Worm (Caenorhabditis elegans) whole organism, L1 larva: ENCODE data around the gene F52E1.3.

Experiments
- C16A3.4 ChIP-seq: fragments of 150-350 bp; optimal IDR thresholded peaks from 2 replicates; lab custom pipeline; 2014; ENCODE audit warnings: missing biosample characterization, missing genetic modification characterization
- C34B4.2 ChIP-seq: sonication (generic microtip); optimal IDR thresholded peaks from 2 replicates; lab custom pipeline; 2017; ENCODE audit warnings: mild to moderate bottlenecking, missing genetic modification characterization, missing compliant biosample characterization
- F16B12.6 ChIP-seq: fragments of 150-350 bp; optimal IDR thresholded peaks from 2 replicates; lab custom pipeline; 2014; ENCODE audit warnings: missing biosample characterization, missing genetic modification characterization
- aha-1 ChIP-seq: fragments of 150-350 bp; optimal IDR thresholded peaks from 2 replicates; lab custom pipeline; 2014; ENCODE audit warnings: missing biosample characterization, missing genetic modification characterization
- alr-1 ChIP-seq: fragments of 200-800 bp; sonication (Bioruptor generic); optimal IDR thresholded peaks from 2 replicates; lab custom pipeline; 2018; ENCODE audit warnings: borderline replicate concordance, mild to moderate bottlenecking, missing genetic modification characterization, missing compliant biosample characterization
- aly-2 ChIP-seq: fragments of 150-350 bp; optimal IDR thresholded peaks from 2 replicates; lab custom pipeline; 2014; ENCODE audit warnings: missing biosample characterization, missing genetic modification characterization
- ama-1 ChIP-seq: fragments of 150-350 bp; optimal IDR thresholded peaks from 2 replicates; lab custom pipeline; 2014
- ceh-63 ChIP-seq: fragments of 200-800 bp; sonication (Bioruptor generic); optimal IDR thresholded peaks from 2 replicates; lab custom pipeline; 2018; ENCODE audit warnings: mild to moderate bottlenecking, missing genetic modification characterization, missing compliant biosample characterization
- ceh-82 ChIP-seq, 3 experiments: fragments of 150-350 bp in 1 of 3; sonication (generic microtip) in 2 of 3; optimal IDR thresholded peaks; 2 replicates each; lab custom pipeline; 2014 to 2017; ENCODE audit warnings: missing biosample characterization in 3 of 3, missing genetic modification characterization in 3 of 3
- ceh-88 ChIP-seq: fragments of 200-800 bp; sonication (Bioruptor generic); IDR thresholded peaks from 2 replicates; pipeline ENCODE4 v1.3.6; 2022; ENCODE audit warnings: missing genetic modification characterization, missing compliant biosample characterization
- ceh-90 ChIP-seq: sonication (generic microtip); optimal IDR thresholded peaks from 2 replicates; lab custom pipeline; 2016; ENCODE audit warnings: missing genetic modification characterization, missing compliant biosample characterization
- ces-1 ChIP-seq: fragments of 150-350 bp; optimal IDR thresholded peaks from 2 replicates; lab custom pipeline; 2014; ENCODE audit warnings: missing biosample characterization, missing genetic modification reagents, missing genetic modification characterization
- dpl-1 ChIP-seq, 3 experiments: fragments of 150-350 bp in 2 of 3; sonication (generic microtip) in 1 of 3; optimal IDR thresholded peaks; 2 replicates each; lab custom pipeline; 2014 to 2017; ENCODE audit warnings: missing biosample characterization in 3 of 3, missing genetic modification characterization in 3 of 3, missing genetic modification reagents in 3 of 3
- efl-1 ChIP-seq, 4 experiments: fragments of 150-350 bp; optimal IDR thresholded peaks in 3 of 4; peaks in 1 of 4; 1 replicate in 1 of 4; 2 replicates in 3 of 4; lab custom pipeline; 2014; ENCODE audit warnings: missing biosample characterization in 2 of 4, missing genetic modification characterization in 2 of 4, missing genetic modification reagents in 2 of 4
- efl-3 ChIP-seq: fragments of 200-800 bp; sonication (Bioruptor generic); optimal IDR thresholded peaks from 2 replicates; lab custom pipeline; 2018; ENCODE audit warnings: mild to moderate bottlenecking, missing genetic modification characterization, missing compliant biosample characterization
- ets-5 ChIP-seq: fragments of 200-800 bp; sonication (Bioruptor generic); IDR thresholded peaks from 2 replicates; pipeline ENCODE4 v1.3.6; 2022; ENCODE audit warnings: missing genetic modification characterization, missing compliant biosample characterization
- fos-1 ChIP-seq: fragments of 150-350 bp; optimal IDR thresholded peaks from 2 replicates; lab custom pipeline; 2014; ENCODE audit warnings: missing biosample characterization, missing genetic modification characterization
- grh-1 ChIP-seq: fragments of 200-800 bp; sonication (Bioruptor generic); IDR thresholded peaks from 2 replicates; pipeline ENCODE4 v1.3.6; 2022; ENCODE audit warnings: missing genetic modification reagents, missing genetic modification characterization, missing compliant biosample characterization
- hlh-4 ChIP-seq: sonication (generic microtip); optimal IDR thresholded peaks from 2 replicates; lab custom pipeline; 2016; ENCODE audit warnings: mild to moderate bottlenecking, missing genetic modification characterization, missing compliant biosample characterization
- isw-1 ChIP-seq: fragments of 200-800 bp; sonication (Bioruptor generic); IDR thresholded peaks from 2 replicates; pipeline ENCODE4 v1.3.6; 2022; ENCODE audit warnings: missing genetic modification characterization, missing compliant biosample characterization
- jun-1 ChIP-seq: fragments of 150-350 bp; optimal IDR thresholded peaks from 2 replicates; lab custom pipeline; 2014; ENCODE audit warnings: missing biosample characterization, missing genetic modification reagents, missing genetic modification characterization
- lin-14 ChIP-seq: fragments of 200-800 bp; sonication (Bioruptor generic); optimal IDR thresholded peaks from 2 replicates; lab custom pipeline; 2018; ENCODE audit warnings: mild to moderate bottlenecking, missing genetic modification characterization, moderate library complexity, missing compliant biosample characterization
- lin-39 ChIP-seq: fragments of 150-350 bp; optimal IDR thresholded peaks from 2 replicates; lab custom pipeline; 2014; ENCODE audit warnings: missing biosample characterization, missing genetic modification reagents, missing genetic modification characterization
- lir-3 ChIP-seq: sonication (generic microtip); optimal IDR thresholded peaks from 2 replicates; lab custom pipeline; 2016; ENCODE audit warnings: mild to moderate bottlenecking, missing genetic modification characterization, moderate library complexity, missing compliant biosample characterization; ENCODE audit not compliant: poor library complexity
- lsy-2 ChIP-seq, 2 experiments: fragments of 150-350 bp; optimal IDR thresholded peaks; 2 replicates each; lab custom pipeline; 2014; ENCODE audit warnings: missing biosample characterization in 2 of 2, missing genetic modification characterization in 2 of 2
- mdl-1 ChIP-seq, 2 experiments: fragments of 150-350 bp; optimal IDR thresholded peaks; 2 replicates each; lab custom pipeline; 2014 to 2017; ENCODE audit warnings: missing biosample characterization in 2 of 2, missing genetic modification characterization in 2 of 2, inconsistent platforms in 1 of 2
- nhr-11 ChIP-seq: fragments of 150-350 bp; optimal IDR thresholded peaks from 2 replicates; lab custom pipeline; 2014; ENCODE audit warnings: missing biosample characterization, missing genetic modification characterization
- nhr-12 ChIP-seq: sonication (generic microtip); optimal IDR thresholded peaks from 2 replicates; lab custom pipeline; 2017; ENCODE audit warnings: missing biosample characterization, missing genetic modification characterization
- nhr-19 ChIP-seq: fragments of 200-800 bp; sonication (Bioruptor generic); conservative IDR thresholded peaks from 2 replicates; pipeline ENCODE4 v1.3.6; 2022; ENCODE audit warnings: missing genetic modification characterization, missing compliant biosample characterization
- nhr-237 ChIP-seq: fragments of 150-350 bp; optimal IDR thresholded peaks from 2 replicates; lab custom pipeline; 2014; ENCODE audit warnings: missing biosample characterization, missing genetic modification characterization
- nhr-28 ChIP-seq: fragments of 150-350 bp; optimal IDR thresholded peaks from 2 replicates; lab custom pipeline; 2014; ENCODE audit warnings: missing biosample characterization, missing genetic modification characterization
- nhr-47 ChIP-seq: sonication (generic microtip); optimal IDR thresholded peaks from 2 replicates; lab custom pipeline; 2016; ENCODE audit warnings: mild to moderate bottlenecking, missing genetic modification characterization, moderate library complexity, missing compliant biosample characterization
- nhr-71 ChIP-seq: sonication (generic microtip); optimal IDR thresholded peaks from 2 replicates; lab custom pipeline; 2016; ENCODE audit warnings: mild to moderate bottlenecking, missing genetic modification characterization, moderate library complexity, missing compliant biosample characterization
- nhr-76 ChIP-seq: sonication (generic microtip); optimal IDR thresholded peaks from 2 replicates; lab custom pipeline; 2017; ENCODE audit warnings: missing biosample characterization, missing genetic modification characterization
- nhr-84 ChIP-seq: sonication (generic microtip); optimal IDR thresholded peaks from 2 replicates; lab custom pipeline; 2017; ENCODE audit warnings: missing biosample characterization, missing genetic modification characterization
- nhr-85 ChIP-seq: sonication (generic microtip); peaks from one replicate; lab custom pipeline; 2016; ENCODE audit warnings: missing genetic modification characterization, inconsistent platforms, missing compliant biosample characterization
- nhr-90 ChIP-seq: sonication (generic microtip); optimal IDR thresholded peaks from 2 replicates; lab custom pipeline; 2016; ENCODE audit warnings: mild to moderate bottlenecking, missing genetic modification characterization, missing compliant biosample characterization; ENCODE audit not compliant: poor library complexity
- pag-3 ChIP-seq: sonication (generic microtip); optimal IDR thresholded peaks from 2 replicates; lab custom pipeline; 2017; ENCODE audit warnings: missing genetic modification characterization, mild to moderate bottlenecking, missing compliant biosample characterization, antibody characterized with exemption, borderline replicate concordance; ENCODE audit not compliant: insufficient read depth
- pqm-1 ChIP-seq: sonication (generic microtip); optimal IDR thresholded peaks from 3 replicates; lab custom pipeline; 2017; ENCODE audit warnings: missing biosample characterization, missing genetic modification characterization
- snu-23 ChIP-seq: sonication (generic microtip); optimal IDR thresholded peaks from 2 replicates; lab custom pipeline; 2016; ENCODE audit warnings: missing genetic modification characterization, missing compliant biosample characterization
- sox-4 ChIP-seq: sonication (generic microtip); optimal IDR thresholded peaks from 2 replicates; lab custom pipeline; 2016; ENCODE audit warnings: missing genetic modification characterization, missing compliant biosample characterization
- sup-37 ChIP-seq: fragments of 200-800 bp; sonication (Bioruptor generic); optimal IDR thresholded peaks from 2 replicates; lab custom pipeline; 2018; ENCODE audit warnings: mild to moderate bottlenecking, missing genetic modification characterization, missing compliant biosample characterization
- unc-30 ChIP-seq: sonication (generic microtip); optimal IDR thresholded peaks from 2 replicates; lab custom pipeline; 2017; ENCODE audit warnings: missing biosample characterization, missing genetic modification characterization
- zip-4 ChIP-seq: fragments of 200-800 bp; sonication (Bioruptor generic); optimal IDR thresholded peaks from 2 replicates; lab custom pipeline; 2018; ENCODE audit warnings: mild to moderate bottlenecking, missing genetic modification characterization, moderate library complexity, missing compliant biosample characterization
- ztf-11 ChIP-seq, 2 experiments: sonication (generic microtip); optimal IDR thresholded peaks; 2 replicates each; lab custom pipeline; 2016 to 2017; ENCODE audit warnings: missing genetic modification characterization in 2 of 2, missing biosample characterization in 1 of 2, missing compliant biosample characterization in 1 of 2

Gene F52E1.3

ce11 chrV:8349950-8350349 lies 44.6 kb upstream of the F52E1.3 start:
- TF ChIP-seq nhr-28 (tag; lab: Kevin White, UChicago) (no peak), nhr-19 (GFP tag; lab: Robert Waterston, UW) (no peak), ama-1 (lab: Kevin White, UChicago) (no peak), unc-30 (no peak), lin-14 (GFP tag; lab: Kevin White, UChicago) (no peak), pqm-1 (tag; lab: Kevin White, UChicago) (no peak), nhr-11 (tag; lab: Kevin White, UChicago) (no peak), nhr-12 (tag; lab: Kevin White, UChicago) (no peak), grh-1 (GFP tag; lab: Robert Waterston, UW) (no peak), efl-1 (optimal IDR thresholded peaks at IDR 0.05; lab: Kevin White, UChicago) (no peak), efl-1 (GFP tag; optimal IDR thresholded peaks at IDR 0.05 in 1 of 2; lab: Kevin White, UChicago) (no peak), nhr-76 (tag; lab: Kevin White, UChicago) (no peak)

- TF ChIP-seq F16B12.6 (tag; lab: Kevin White, UChicago) (no peak), ceh-63 (GFP tag; lab: Kevin White, UChicago) (no peak), jun-1 (tag; lab: Kevin White, UChicago) (no peak), lin-14 (GFP tag; lab: Kevin White, UChicago) (no peak), ceh-82 (tag; optimal IDR thresholded peaks at IDR 0.05; lab: Kevin White, UChicago) (no peak), nhr-71 (tag; lab: Kevin White, UChicago) (no peak), pag-3 (tag; lab: Kevin White, UChicago) (no peak), dpl-1 (GFP tag; optimal IDR thresholded peaks at IDR 0.05; lab: Kevin White, UChicago) (no peak), nhr-90 (tag; lab: Kevin White, UChicago) (no peak), nhr-76 (tag; lab: Kevin White, UChicago) (no peak), lir-3 (tag; lab: Kevin White, UChicago) (no peak), ets-5 (GFP tag; lab: Robert Waterston, UW) (no peak), sox-4 (tag; lab: Kevin White, UChicago) (no peak)
- TF ChIP-seq, all 84 proteins: peak for 0
Observed at ce11 chrV:8351371-8351770, 43.2 kb upstream of the F52E1.3 start, which contains the start of gene srsx-22. Gene srsx-22 (plus strand): TSS chrV:8351671.

ce11 chrV:8355435-8356212 lies 39.0 kb upstream of the F52E1.3 start, which contains the start of gene mom-2:
Gene mom-2 (plus strand): TSS chrV:8355988.
- no peak for TF ChIP-seq mdl-1 (tag; optimal IDR thresholded peaks at IDR 0.05; lab: Kevin White, UChicago)
- TF ChIP-seq nhr-85, result no peak
- TF ChIP-seq ceh-88 (GFP tag; lab: Robert Waterston, UW), result no peak
- TF ChIP-seq aha-1 (tag; lab: Kevin White, UChicago), result no peak
- TF ChIP-seq sup-37, result no peak
- no peak for TF ChIP-seq alr-1 (tag; lab: Kevin White, UChicago)
- TF ChIP-seq nhr-237 (tag; lab: Kevin White, UChicago), result no peak
- TF ChIP-seq nhr-47, result no peak
- TF ChIP-seq aly-2 (tag; lab: Kevin White, UChicago), result no peak
- no peak for TF ChIP-seq hlh-4
- TF ChIP-seq nhr-76 (tag; lab: Kevin White, UChicago), result no peak
- TF ChIP-seq, all 84 proteins: peak for 0

- TF ChIP-seq aly-2 (tag; lab: Kevin White, UChicago) (no peak), zip-4 (no peak), C34B4.2 (no peak), ceh-90 (tag; lab: Kevin White, UChicago) (no peak), ztf-11 (tag; optimal IDR thresholded peaks at IDR 0.05; lab: Kevin White, UChicago) (no peak), efl-3 (GFP tag; lab: Kevin White, UChicago) (no peak), isw-1 (no peak), ces-1 (no peak), lsy-2 (tag; optimal IDR thresholded peaks at IDR 0.05; lab: Kevin White, UChicago) (no peak), lin-39 (tag; lab: Kevin White, UChicago) (no peak), fos-1 (tag; lab: Kevin White, UChicago) (no peak), nhr-11 (tag; lab: Kevin White, UChicago) (no peak), snu-23 (GFP tag; lab: Kevin White, UChicago) (no peak), C16A3.4 (tag; lab: Kevin White, UChicago) (no peak), nhr-84 (tag; lab: Kevin White, UChicago) (no peak), unc-30 (no peak)
- TF ChIP-seq, all 84 proteins: peak for 0
Observed at ce11 chrV:8357756-8358155, 36.8 kb upstream of the F52E1.3 start.
